Fruit fly (Drosophila melanogaster) whole organism, wandering third instar larva: ENCODE measurements around the gene Jhbp16.

Experiments
- CG32264 ChIP-seq: fragments of 200-800 bp; sonication (Bioruptor generic); optimal IDR thresholded peaks from 2 replicates; lab custom pipeline; 2016; ENCODE audit warnings: missing biosample characterization, missing genetic modification characterization
- CG9705 ChIP-seq: fragments of 200-800 bp; sonication (Bioruptor generic); optimal IDR thresholded peaks from 2 replicates; lab custom pipeline; 2018; ENCODE audit warnings: missing biosample characterization, mild to moderate bottlenecking, missing genetic modification characterization
- CrebA ChIP-seq: fragments of 200-800 bp; sonication (Bioruptor generic); optimal IDR thresholded peaks from 2 replicates; lab custom pipeline; 2016; ENCODE audit warnings: missing biosample characterization, mild to moderate bottlenecking, missing genetic modification characterization, borderline replicate concordance
- Dfd ChIP-seq: fragments of >200 bp; optimal IDR thresholded peaks from 2 replicates; lab custom pipeline; 2017; ENCODE audit warnings: missing biosample characterization, missing genetic modification characterization
- Dif ChIP-seq: fragments of 200-275, 200-300 bp; sonication (Bioruptor generic); optimal IDR thresholded peaks from 2 replicates; lab custom pipeline; 2018; ENCODE audit warnings: missing biosample characterization, missing genetic modification characterization; ENCODE audit not compliant: partially characterized antibody
- GATAd ChIP-seq: sonication (Bioruptor generic); optimal IDR thresholded peaks from 2 replicates; lab custom pipeline; 2016; ENCODE audit warnings: missing biosample characterization, missing genetic modification characterization
- HLH106 ChIP-seq: fragments of 200-800 bp; optimal IDR thresholded peaks from 3 replicates; lab custom pipeline; 2019; ENCODE audit warnings: missing biosample characterization, mild to moderate bottlenecking, missing genetic modification characterization, moderate library complexity
- Hnf4 ChIP-seq: fragments of 200-800 bp; sonication (Bioruptor generic); optimal IDR thresholded peaks from 2 replicates; lab custom pipeline; 2016; ENCODE audit warnings: missing biosample characterization, mild to moderate bottlenecking, missing genetic modification characterization
- Hr83 ChIP-seq: fragments of 200-300 bp; sonication (Bioruptor generic); optimal IDR thresholded peaks from 2 replicates; lab custom pipeline; 2016; ENCODE audit warnings: missing biosample characterization, mild to moderate bottlenecking, missing genetic modification characterization, moderate library complexity; ENCODE audit not compliant: poor library complexity, severe bottlenecking
- Jra ChIP-seq: sonication (Bioruptor generic); optimal IDR thresholded peaks from 2 replicates; lab custom pipeline; 2016; ENCODE audit warnings: missing biosample characterization, missing genetic modification characterization
- Mio ChIP-seq: sonication (Bioruptor generic); optimal IDR thresholded peaks from 2 replicates; lab custom pipeline; 2016; ENCODE audit warnings: missing biosample characterization, missing genetic modification characterization
- Myc ChIP-seq: fragments of >200 bp; optimal IDR thresholded peaks from 2 replicates; lab custom pipeline; 2017
- N ChIP-seq: fragments of >200 bp; optimal IDR thresholded peaks from 2 replicates; lab custom pipeline; 2018; ENCODE audit warnings: missing biosample characterization, missing external identifiers, missing genetic modification characterization
- OdsH ChIP-seq: fragments of 200-800 bp; sonication (Bioruptor generic); optimal IDR thresholded peaks from 2 replicates; lab custom pipeline; 2016; ENCODE audit warnings: missing biosample characterization, mild to moderate bottlenecking, missing genetic modification characterization
- Rel ChIP-seq, 2 experiments: fragments of 200-800 bp; sonication (Bioruptor generic) in 1 of 2; optimal IDR thresholded peaks; 2 replicates in 1 of 2; 3 replicates in 1 of 2; lab custom pipeline; 2016 to 2019; ENCODE audit warnings: mild to moderate bottlenecking in 2 of 2, missing biosample characterization in 2 of 2, missing genetic modification characterization in 2 of 2, moderate library complexity in 1 of 2
- Sp1 ChIP-seq: fragments of 200-800 bp; sonication (Bioruptor generic); optimal IDR thresholded peaks from 3 replicates; lab custom pipeline; 2019; ENCODE audit warnings: missing biosample characterization, mild to moderate bottlenecking, missing genetic modification characterization, moderate library complexity
- Vsx2 ChIP-seq: fragments of 200-300, 225-300 bp; sonication (Bioruptor generic); optimal IDR thresholded peaks from 2 replicates; lab custom pipeline; 2018; ENCODE audit warnings: missing biosample characterization, missing genetic modification characterization; ENCODE audit not compliant: partially characterized antibody
- brk ChIP-seq: fragments of 200-800 bp; sonication (Bioruptor generic); optimal IDR thresholded peaks from 2 replicates; lab custom pipeline; 2016; ENCODE audit warnings: missing biosample characterization, mild to moderate bottlenecking, missing genetic modification characterization
- dl ChIP-seq, 2 experiments: fragments of 175-275, 200-275 bp in 1 of 2; fragments of 200-275 bp in 1 of 2; sonication (Bioruptor generic); optimal IDR thresholded peaks; lab custom pipeline; 2018; ENCODE audit warnings: mild to moderate bottlenecking in 2 of 2, missing biosample characterization in 2 of 2, missing genetic modification characterization in 2 of 2, moderate library complexity in 2 of 2; ENCODE audit not compliant: partially characterized antibody in 2 of 2, insufficient read depth in 1 of 2
- dmrt93B ChIP-seq: fragments of 200-800 bp; sonication (Bioruptor generic); optimal IDR thresholded peaks from 2 replicates; lab custom pipeline; 2018; ENCODE audit warnings: missing biosample characterization, mild to moderate bottlenecking, missing genetic modification characterization
- dsf ChIP-seq: sonication (Bioruptor generic); optimal IDR thresholded peaks from 2 replicates; lab custom pipeline; 2016; ENCODE audit warnings: missing biosample characterization, missing genetic modification characterization, borderline replicate concordance
- ey ChIP-seq: fragments of 200-800 bp; sonication (Bioruptor generic); optimal IDR thresholded peaks from 2 replicates; lab custom pipeline; 2016; ENCODE audit warnings: missing biosample characterization, missing genetic modification characterization
- foxo ChIP-seq, 2 experiments: fragments of 200-800 bp; sonication (Bioruptor generic); optimal IDR thresholded peaks; 2 replicates in 1 of 2; 3 replicates in 1 of 2; lab custom pipeline; 2016 to 2017; ENCODE audit warnings: missing biosample characterization in 2 of 2, missing genetic modification characterization in 2 of 2
- fru ChIP-seq: fragments of 200-800 bp; sonication (Bioruptor generic); optimal IDR thresholded peaks from 3 replicates; lab custom pipeline; 2016; ENCODE audit warnings: missing biosample characterization, mild to moderate bottlenecking, missing genetic modification characterization
- h ChIP-seq: fragments of 200-800 bp; sonication (Bioruptor generic); optimal IDR thresholded peaks from 3 replicates; lab custom pipeline; 2016; ENCODE audit warnings: missing biosample characterization, mild to moderate bottlenecking, missing genetic modification characterization
- jim ChIP-seq: fragments of 175-275, 200-325 bp; sonication (Bioruptor generic); optimal IDR thresholded peaks from 2 replicates; lab custom pipeline; 2016; ENCODE audit warnings: missing biosample characterization, mild to moderate bottlenecking, missing genetic modification characterization
- lola ChIP-seq: fragments of >200 bp; optimal IDR thresholded peaks from 2 replicates; lab custom pipeline; 2017; ENCODE audit warnings: missing biosample characterization, missing genetic modification characterization
- pan ChIP-seq: fragments of >200 bp; optimal IDR thresholded peaks from 2 replicates; lab custom pipeline; 2017
- psq ChIP-seq: fragments of 200-800 bp; sonication (Bioruptor generic); optimal IDR thresholded peaks from 3 replicates; lab custom pipeline; 2017; ENCODE audit warnings: missing biosample characterization, mild to moderate bottlenecking, missing genetic modification characterization, moderate library complexity
- sv ChIP-seq: fragments of 200-800 bp; sonication (Bioruptor generic); optimal IDR thresholded peaks from 3 replicates; lab custom pipeline; 2016; ENCODE audit warnings: missing biosample characterization, missing genetic modification characterization
- tai ChIP-seq: sonication (Bioruptor generic); optimal IDR thresholded peaks from 2 replicates; lab custom pipeline; 2016; ENCODE audit warnings: missing biosample characterization, missing genetic modification characterization
- woc ChIP-seq: sonication (Bioruptor generic); optimal IDR thresholded peaks from 2 replicates; lab custom pipeline; 2016; ENCODE audit warnings: missing biosample characterization, mild to moderate bottlenecking, missing genetic modification characterization

The Jhbp16 gene

dm6 chr3R:21656492-21657484 lies 7.4 kb upstream of the Jhbp16 start (continued):
- TF ChIP-seq Vsx2: no peak
- peak; percentile 71 for TF ChIP-seq woc (GFP tag; lab: Kevin White, UChicago)

- TF ChIP-seq Hnf4 (GFP tag; lab: Kevin White, UChicago) (no peak), woc (GFP tag; lab: Kevin White, UChicago) (peak; percentile 33), fru (GFP tag; lab: Kevin White, UChicago) (peak; percentile 17)
Measured at dm6 chr3R:21657489-21658018, 6.6 kb upstream of the Jhbp16 start.

- TF ChIP-seq Rel (GFP tag; optimal IDR thresholded peaks at IDR 0.05; lab: Kevin White, UChicago): peak; percentile 66
- TF ChIP-seq Rel (tag; optimal IDR thresholded peaks at IDR 0.05; lab: Kevin White, UChicago): no peak
- TF ChIP-seq fru (GFP tag; lab: Kevin White, UChicago): peak; percentile 55
- TF ChIP-seq sv: no peak
- TF ChIP-seq brk: peak; percentile 3
- TF ChIP-seq Sp1 (GFP tag; lab: Kevin White, UChicago): no peak
- no peak for TF ChIP-seq jim (GFP tag; lab: Kevin White, UChicago)
- TF ChIP-seq Hnf4 (GFP tag; lab: Kevin White, UChicago): peak; percentile 9
- peak; percentile 30 for TF ChIP-seq psq (GFP tag; lab: Kevin White, UChicago)
Measured at dm6 chr3R:21658281-21658680, 5.9 kb upstream of the Jhbp16 start.

dm6 chr3R:21658752-21659468 lies 5.3 kb upstream of the Jhbp16 start:
- no peak for TF ChIP-seq dl (GFP tag; optimal IDR thresholded peaks at IDR 0.05; lab: Kevin White, UChicago; ENCODE audit: insufficient read depth in 1 of 2, partially characterized antibody in 2 of 2)
- TF ChIP-seq pan: no peak
- TF ChIP-seq CrebA (GFP tag; lab: Kevin White, UChicago): no peak
- no peak for TF ChIP-seq Hr83 (GFP tag; lab: Kevin White, UChicago)
- no peak for TF ChIP-seq N (GFP tag; lab: Kevin White, UChicago)
- no peak for TF ChIP-seq psq (GFP tag; lab: Kevin White, UChicago)
- TF ChIP-seq Hnf4 (GFP tag; lab: Kevin White, UChicago): no peak
- TF ChIP-seq Sp1 (GFP tag; lab: Kevin White, UChicago): no peak
- no peak for TF ChIP-seq sv
- no peak for TF ChIP-seq dmrt93B
- no peak for TF ChIP-seq jim (GFP tag; lab: Kevin White, UChicago)
- no peak for TF ChIP-seq woc (GFP tag; lab: Kevin White, UChicago)
- no peak for TF ChIP-seq brk
- no peak for TF ChIP-seq lola (GFP tag; lab: Kevin White, UChicago)
- no peak for TF ChIP-seq h
- TF ChIP-seq dsf (GFP tag; lab: Kevin White, UChicago): no peak
- TF ChIP-seq Mio: no peak

dm6 chr3R:21660054-21660453 lies 4.1 kb upstream of the Jhbp16 start:
- TF ChIP-seq h (peak; percentile 36), dmrt93B (no peak), Vsx2 (no peak)

- TF ChIP-seq foxo (GFP tag; optimal IDR thresholded peaks at IDR 0.05; lab: Kevin White, UChicago) (no peak), OdsH (GFP tag; lab: Kevin White, UChicago) (no peak), ey (GFP tag; lab: Kevin White, UChicago) (no peak), woc (GFP tag; lab: Kevin White, UChicago) (no peak), CG9705 (no peak), pan (no peak), Sp1 (GFP tag; lab: Kevin White, UChicago) (peak; percentile 27), psq (GFP tag; lab: Kevin White, UChicago) (peak; percentile 74), Myc (lab: Kevin White, UChicago) (no peak), CrebA (GFP tag; lab: Kevin White, UChicago) (no peak), Dif (GFP tag; lab: Kevin White, UChicago) (no peak), HLH106 (tag; lab: Kevin White, UChicago) (no peak), brk (peak; percentile 5), tai (GFP tag; lab: Kevin White, UChicago) (no peak), Hr83 (GFP tag; lab: Kevin White, UChicago) (peak; percentile 19), CG32264 (peak; percentile 36), lola (GFP tag; lab: Kevin White, UChicago) (no peak), Jra (GFP tag; lab: Kevin White, UChicago) (no peak), GATAd (GFP tag; lab: Kevin White, UChicago) (no peak), jim (GFP tag; lab: Kevin White, UChicago) (no peak), Dfd (GFP tag; lab: Kevin White, UChicago) (no peak), N (GFP tag; lab: Kevin White, UChicago) (no peak), Vsx2 (no peak), h (no peak)
Measured at dm6 chr3R:21660659-21661126, 3.5 kb upstream of the Jhbp16 start, which contains the start of gene E2f1. Gene E2f1, minus strand, starts transcription at chr3R:21660871.
